Fruit fly (Drosophila melanogaster): Measurements from ENCODE around the gene brv2.

brv2 gene

dm6 chr3L:17359225-17359773 is 14.8 kb upstream of the brv2 start, which contains the start of gene tap:
TSS of gene tap (plus strand) at chr3L:17359682.
- no peak for TF ChIP-seq CG17801 (GFP tag; optimal IDR thresholded peaks at IDR 0.05; ENCODE audit: partially characterized antibody)

- TF ChIP-seq CG17801 (GFP tag; optimal IDR thresholded peaks at IDR 0.05; ENCODE audit: partially characterized antibody) = no peak
Observed at dm6 chr3L:17358490-17358889, 14.0 kb upstream of the brv2 start.

dm6 chr3L:17357431-17357830 is 12.9 kb upstream of the brv2 start:
- TF ChIP-seq CG17801 (GFP tag; optimal IDR thresholded peaks at IDR 0.05; ENCODE audit: partially characterized antibody) = no peak

- TF ChIP-seq CG17801 (GFP tag; optimal IDR thresholded peaks at IDR 0.05; ENCODE audit: partially characterized antibody) = no peak
Observed at dm6 chr3L:17352812-17353211, 8.3 kb upstream of the brv2 start.

dm6 chr3L:17351522-17351921 is 7.0 kb upstream of the brv2 start, which contains the start of gene CG7692:
TSS of gene CG7692 (plus strand) at chr3L:17351822.
- TF ChIP-seq CG17801 (GFP tag; optimal IDR thresholded peaks at IDR 0.05; ENCODE audit: partially characterized antibody) = no peak

- no peak for TF ChIP-seq CG17801 (GFP tag; optimal IDR thresholded peaks at IDR 0.05; ENCODE audit: partially characterized antibody)
Observed at dm6 chr3L:17349604-17350003, 5.1 kb upstream of the brv2 start, which contains the start of gene Mip. TSS of gene Mip (minus strand) at chr3L:17349666.

- no peak for TF ChIP-seq CG17801 (GFP tag; optimal IDR thresholded peaks at IDR 0.05; ENCODE audit: partially characterized antibody)
Observed at dm6 chr3L:17346393-17346792, 1.9 kb upstream of the brv2 start.

dm6 chr3L:17341216-17341615 is 3.3 kb downstream of the brv2 start, which contains the start of gene CG13727:
TSS of gene CG13727 (minus strand) at chr3L:17341316.
- no peak for TF ChIP-seq CG17801 (GFP tag; optimal IDR thresholded peaks at IDR 0.05; ENCODE audit: partially characterized antibody)

dm6 chr3L:17339756-17340155 is 4.7 kb downstream of the brv2 start:
- no peak for TF ChIP-seq CG17801 (GFP tag; optimal IDR thresholded peaks at IDR 0.05; ENCODE audit: partially characterized antibody)

dm6 chr3L:17339122-17339521 is 5.4 kb downstream of the brv2 start, which contains the start of gene CG6479:
TSS of gene CG6479 (minus strand) at chr3L:17339262.
- no peak for TF ChIP-seq CG17801 (GFP tag; optimal IDR thresholded peaks at IDR 0.05; ENCODE audit: partially characterized antibody)

- TF ChIP-seq CG17801 (GFP tag; optimal IDR thresholded peaks at IDR 0.05; ENCODE audit: partially characterized antibody) = no peak
Observed at dm6 chr3L:17329069-17329468, 15.4 kb downstream of the brv2 start, which contains the start of gene Or74a. TSS of gene Or74a (minus strand) at chr3L:17329169.

dm6 chr3L:17325418-17325817 is 19.1 kb downstream of the brv2 start, which contains the start of gene CG13725:
TSS of gene CG13725 (minus strand) at chr3L:17325518.
- no peak for TF ChIP-seq CG17801 (GFP tag; optimal IDR thresholded peaks at IDR 0.05; ENCODE audit: partially characterized antibody)

- TF ChIP-seq CG17801 (GFP tag; optimal IDR thresholded peaks at IDR 0.05; ENCODE audit: partially characterized antibody) = no peak
Observed at dm6 chr3L:17322541-17322940, 22.0 kb downstream of the brv2 start, which contains the start of gene CG13724. TSS of gene CG13724 (plus strand) at chr3L:17322841.

dm6 chr3L:17320711-17321110 is 23.8 kb downstream of the brv2 start, which contains the start of gene ND-24L:
TSS of gene ND-24L (minus strand) at chr3L:17320811.
- TF ChIP-seq CG17801 (GFP tag; optimal IDR thresholded peaks at IDR 0.05; ENCODE audit: partially characterized antibody) = no peak

- TF ChIP-seq CG17801 (GFP tag; optimal IDR thresholded peaks at IDR 0.05; ENCODE audit: partially characterized antibody) = no peak
Observed at dm6 chr3L:17316220-17316619, 28.3 kb downstream of the brv2 start.

dm6 chr3L:17310509-17310908 is 34.0 kb downstream of the brv2 start:
- no peak for TF ChIP-seq CG17801 (GFP tag; optimal IDR thresholded peaks at IDR 0.05; ENCODE audit: partially characterized antibody)

- no peak for TF ChIP-seq CG17801 (GFP tag; optimal IDR thresholded peaks at IDR 0.05; ENCODE audit: partially characterized antibody)
Observed at dm6 chr3L:17292205-17292604, 52.3 kb downstream of the brv2 start.

Measured in ovary, adult (tissue).